Worm (Caenorhabditis elegans) whole organism, late embryonic: ENCODE results near the gene C33D9.3.

Source experiments
- C38D4.7 ChIP-seq: fragments of 200-800 bp; sonication (Bioruptor generic); optimal IDR thresholded peaks from 2 replicates; lab custom pipeline; 2018; ENCODE audit warnings: mild to moderate bottlenecking, missing genetic modification characterization, moderate library complexity, missing compliant biosample characterization
- F13H6.1 ChIP-seq: sonication (generic microtip); optimal IDR thresholded peaks from 2 replicates; lab custom pipeline; 2016; ENCODE audit warnings: missing genetic modification characterization, missing compliant biosample characterization
- K02D7.2 ChIP-seq: sonication (generic microtip); optimal IDR thresholded peaks from 2 replicates; lab custom pipeline; 2017; ENCODE audit warnings: mild to moderate bottlenecking, missing genetic modification characterization, missing compliant biosample characterization
- Y22D7AL.16 ChIP-seq: sonication (generic microtip); optimal IDR thresholded peaks from 2 replicates; lab custom pipeline; 2016; ENCODE audit warnings: missing genetic modification characterization, missing compliant biosample characterization
- ama-1 ChIP-seq: fragments of 150-350 bp; optimal IDR thresholded peaks from 2 replicates; lab custom pipeline; 2014
- ceh-14 ChIP-seq: sonication (generic microtip); optimal IDR thresholded peaks from 2 replicates; lab custom pipeline; 2016; ENCODE audit warnings: missing genotype, missing genetic modification characterization, missing compliant biosample characterization
- ceh-18 ChIP-seq: sonication (generic microtip); optimal IDR thresholded peaks from 2 replicates; lab custom pipeline; 2016; ENCODE audit warnings: missing genetic modification characterization, missing compliant biosample characterization
- ceh-2 ChIP-seq: sonication (generic microtip); optimal IDR thresholded peaks from 2 replicates; lab custom pipeline; 2016; ENCODE audit warnings: missing genotype, missing genetic modification characterization, missing compliant biosample characterization
- ceh-30 ChIP-seq: fragments of 150-350 bp; optimal IDR thresholded peaks from 2 replicates; lab custom pipeline; 2014; ENCODE audit warnings: missing biosample characterization, missing genetic modification characterization
- ceh-45 ChIP-seq: fragments of 200-800 bp; sonication (Bioruptor generic); IDR thresholded peaks from 2 replicates; pipeline ENCODE4 v1.3.6; 2022; ENCODE audit warnings: missing genetic modification reagents, missing genetic modification characterization, missing compliant biosample characterization
- ceh-48 ChIP-seq: sonication (generic microtip); optimal IDR thresholded peaks from 2 replicates; lab custom pipeline; 2016; ENCODE audit warnings: missing genetic modification characterization, inconsistent platforms, missing compliant biosample characterization
- ceh-6 ChIP-seq: fragments of 200-800 bp; sonication (Bioruptor generic); optimal IDR thresholded peaks from 2 replicates; lab custom pipeline; 2018; ENCODE audit warnings: mild to moderate bottlenecking, missing genetic modification characterization, missing compliant biosample characterization
- ceh-9 ChIP-seq: sonication (generic microtip); optimal IDR thresholded peaks from 2 replicates; lab custom pipeline; 2016; ENCODE audit warnings: mild to moderate bottlenecking, missing genetic modification characterization, inconsistent platforms, missing compliant biosample characterization
- che-1 ChIP-seq: sonication (generic microtip); optimal IDR thresholded peaks from 2 replicates; lab custom pipeline; 2016; ENCODE audit warnings: mild to moderate bottlenecking, missing genetic modification characterization, missing compliant biosample characterization
- dve-1 ChIP-seq: sonication (generic microtip); optimal IDR thresholded peaks from 2 replicates; lab custom pipeline; 2017; ENCODE audit warnings: antibody characterized with exemption, mild to moderate bottlenecking, missing genetic modification characterization, missing compliant biosample characterization
- elt-2 ChIP-seq: sonication (generic microtip); optimal IDR thresholded peaks from 2 replicates; lab custom pipeline; 2016; ENCODE audit warnings: missing genetic modification reagents, missing genetic modification characterization, missing compliant biosample characterization
- ets-4 ChIP-seq: sonication (generic microtip); optimal IDR thresholded peaks from 2 replicates; lab custom pipeline; 2016; ENCODE audit warnings: missing genetic modification characterization, missing compliant biosample characterization
- fkh-6 ChIP-seq: sonication (generic microtip); optimal IDR thresholded peaks from 2 replicates; lab custom pipeline; 2016; ENCODE audit warnings: missing genetic modification characterization, missing compliant biosample characterization
- gmeb-2 ChIP-seq: sonication (generic microtip); optimal IDR thresholded peaks from 2 replicates; lab custom pipeline; 2016; ENCODE audit warnings: missing genetic modification characterization, inconsistent platforms, missing compliant biosample characterization
- hlh-13 ChIP-seq: fragments of 200-800 bp; sonication (Bioruptor generic); optimal IDR thresholded peaks from 2 replicates; lab custom pipeline; 2018; ENCODE audit warnings: mild to moderate bottlenecking, missing genetic modification characterization, missing compliant biosample characterization
- hlh-15 ChIP-seq: sonication (generic microtip); optimal IDR thresholded peaks from 2 replicates; lab custom pipeline; 2016; ENCODE audit warnings: missing genetic modification characterization, missing compliant biosample characterization
- hlh-30 ChIP-seq: sonication (generic microtip); optimal IDR thresholded peaks from 2 replicates; lab custom pipeline; 2017; ENCODE audit warnings: antibody characterized with exemption, missing genetic modification characterization, missing compliant biosample characterization; ENCODE audit not compliant: insufficient read depth
- hlh-6 ChIP-seq: sonication (generic microtip); optimal IDR thresholded peaks from 2 replicates; lab custom pipeline; 2016; ENCODE audit warnings: missing genotype, missing genetic modification characterization, missing compliant biosample characterization
- lin-11 ChIP-seq: fragments of 200-800 bp; sonication (Bioruptor generic); optimal IDR thresholded peaks from 2 replicates; lab custom pipeline; 2018; ENCODE audit warnings: mild to moderate bottlenecking, missing genetic modification characterization, missing compliant biosample characterization
- nfya-1 ChIP-seq: sonication (generic microtip); optimal IDR thresholded peaks from 2 replicates; lab custom pipeline; 2017; ENCODE audit warnings: missing genetic modification characterization, mild to moderate bottlenecking, missing compliant biosample characterization, antibody characterized with exemption, moderate library complexity
- nhr-11 ChIP-seq: fragments of 150-350 bp; optimal IDR thresholded peaks from 2 replicates; lab custom pipeline; 2014; ENCODE audit warnings: missing biosample characterization, missing genetic modification characterization
- pqm-1 ChIP-seq: sonication (generic microtip); optimal IDR thresholded peaks from 2 replicates; lab custom pipeline; 2016; ENCODE audit warnings: missing genetic modification characterization, missing compliant biosample characterization
- ref-2 ChIP-seq: sonication (generic microtip); optimal IDR thresholded peaks from 2 replicates; lab custom pipeline; 2016; ENCODE audit warnings: missing genetic modification characterization, missing compliant biosample characterization
- sdc-2 ChIP-seq: sonication (generic microtip); optimal IDR thresholded peaks from 2 replicates; lab custom pipeline; 2016; ENCODE audit warnings: missing genotype, missing genetic modification characterization, missing compliant biosample characterization
- sox-2 ChIP-seq: fragments of 200-800 bp; sonication (Bioruptor generic); IDR thresholded peaks from 2 replicates; pipeline ENCODE4 v1.3.6; 2022; ENCODE audit warnings: missing genetic modification reagents, missing genetic modification characterization, missing compliant biosample characterization
- syd-9 ChIP-seq: sonication (generic microtip); optimal IDR thresholded peaks from 2 replicates; lab custom pipeline; 2016; ENCODE audit warnings: mild to moderate bottlenecking, missing genetic modification characterization, moderate library complexity, missing compliant biosample characterization
- ttx-3 ChIP-seq: sonication (generic microtip); optimal IDR thresholded peaks from 2 replicates; lab custom pipeline; 2016; ENCODE audit warnings: missing genetic modification reagents, missing genetic modification characterization, missing compliant biosample characterization
- unc-42 ChIP-seq: sonication (generic microtip); optimal IDR thresholded peaks from 2 replicates; lab custom pipeline; 2016; ENCODE audit warnings: missing genotype, missing genetic modification characterization, missing compliant biosample characterization
- unc-86 ChIP-seq: sonication (generic microtip); optimal IDR thresholded peaks from 2 replicates; lab custom pipeline; 2016; ENCODE audit warnings: missing genetic modification characterization, missing compliant biosample characterization

Gene C33D9.3

ce11 chrIV:8792808-8793207 lies at the start of gene C33D9.3:
TSS of gene C33D9.3 (minus strand) at chrIV:8792908.
- TF ChIP-seq unc-86 (no peak), K02D7.2 (tag; lab: Kevin White, UChicago) (no peak), ceh-2 (no peak)

DNA sequence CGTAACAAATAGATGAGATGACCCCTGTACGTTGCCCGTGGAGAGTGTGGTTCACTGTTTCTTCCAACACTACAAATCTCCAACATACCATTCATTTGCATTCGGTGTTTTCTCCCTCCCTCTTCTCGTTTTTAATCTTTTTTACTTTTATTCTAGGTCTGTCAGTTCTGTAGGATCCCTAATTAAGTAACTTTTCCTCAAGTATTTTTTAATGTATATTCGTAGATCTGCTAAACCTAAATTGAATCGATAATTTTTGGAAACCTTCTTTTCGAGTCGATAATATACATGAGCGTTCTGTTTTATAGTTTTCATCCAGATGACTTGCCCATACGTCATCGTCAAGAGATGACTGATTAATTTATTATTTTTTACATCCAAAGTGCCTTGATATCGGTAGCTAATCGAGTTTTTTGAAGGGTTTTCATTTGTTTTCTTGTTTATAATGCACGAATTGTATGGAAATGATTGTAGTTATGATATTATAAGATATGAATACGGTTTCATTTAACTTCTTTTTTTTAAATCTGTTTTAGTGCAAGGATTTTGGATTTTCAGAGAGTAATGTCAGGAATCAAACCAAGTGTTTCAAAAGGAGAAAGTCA lies 47.6 kb upstream of the C33D9.3 start, which contains the start of the genes T28C6.11 and T11B7.1:
Gene T28C6.11, minus strand, starts transcription at position 101 of the 605 bp plus-strand sequence.
Gene T11B7.1, plus strand, starts transcription at position 555 of the 605 bp plus-strand sequence.
- TF ChIP-seq sdc-2 (no peak), ref-2 (tag; lab: Kevin White, UChicago) (no peak), C38D4.7 (GFP tag; lab: Kevin White, UChicago) (no peak), ceh-9 (no peak), hlh-6 (tag; lab: Kevin White, UChicago) (no peak), pqm-1 (no peak), fkh-6 (tag; lab: Kevin White, UChicago) (no peak), elt-2 (tag; lab: Kevin White, UChicago) (no peak), ceh-18 (tag; lab: Kevin White, UChicago) (no peak), unc-42 (tag; lab: Kevin White, UChicago) (no peak), gmeb-2 (tag; lab: Kevin White, UChicago) (no peak), F13H6.1 (tag; lab: Kevin White, UChicago) (no peak), ama-1 (no peak)

- no peak for TF ChIP-seq ceh-30 (tag; lab: Kevin White, UChicago)
- TF ChIP-seq dve-1 (tag; lab: Kevin White, UChicago) = peak; percentile 5
Observed at ce11 chrIV:8830591-8830990, 37.9 kb upstream of the C33D9.3 start, which contains the start of gene T28C6.8. TSS of gene T28C6.8 (minus strand) at chrIV:8830727.

- TF ChIP-seq hlh-30 (no peak), fkh-6 (tag; lab: Kevin White, UChicago) (no peak), F13H6.1 (tag; lab: Kevin White, UChicago) (no peak), che-1 (tag; lab: Kevin White, UChicago) (no peak), ets-4 (tag; lab: Kevin White, UChicago) (no peak), hlh-13 (GFP tag; lab: Kevin White, UChicago) (no peak), Y22D7AL.16 (tag; lab: Kevin White, UChicago) (no peak), nfya-1 (no peak)
Observed at ce11 chrIV:8827500-8827899, 34.8 kb upstream of the C33D9.3 start, which contains the start of gene T28C6.7. TSS of gene T28C6.7 (plus strand) at chrIV:8827800.

ce11 chrIV:8826606-8827000 lies 33.9 kb upstream of the C33D9.3 start:
- TF ChIP-seq fkh-6 (tag; lab: Kevin White, UChicago) (no peak), ceh-48 (tag; lab: Kevin White, UChicago) (peak; percentile 88), ceh-45 (GFP tag; lab: Robert Waterston, UW) (no peak), ttx-3 (tag; lab: Kevin White, UChicago) (no peak)

DNA sequence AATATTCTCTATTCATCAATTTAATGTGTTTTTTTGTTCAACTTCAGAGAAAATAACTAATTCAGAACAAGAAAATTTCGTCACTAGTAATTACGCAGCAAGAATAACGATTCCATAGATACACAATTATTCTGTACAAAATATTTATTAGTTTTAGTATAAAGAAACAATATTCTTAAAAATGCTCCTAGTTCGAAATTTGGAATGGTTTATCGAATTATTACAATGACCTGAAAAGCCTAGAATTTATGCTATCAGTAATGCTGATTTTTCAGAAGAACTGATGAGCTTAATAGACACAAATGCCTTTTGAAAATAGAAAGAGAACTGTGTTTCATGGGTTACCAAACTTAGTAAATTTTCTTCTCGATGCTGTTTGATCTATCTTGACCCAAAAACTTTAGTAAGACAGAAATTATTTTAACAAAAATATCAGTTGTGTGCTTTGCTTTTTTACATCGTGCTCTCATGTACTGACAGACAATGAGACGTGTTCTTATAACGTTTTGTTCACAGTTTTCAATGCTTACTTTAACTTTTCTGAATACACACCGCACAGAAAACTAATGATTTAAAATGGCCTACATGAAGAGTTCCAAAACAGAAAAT lies 33.4 kb upstream of the C33D9.3 start:
- TF ChIP-seq ceh-30 (tag; lab: Kevin White, UChicago) (no peak), ceh-45 (GFP tag; lab: Robert Waterston, UW) (no peak), dve-1 (tag; lab: Kevin White, UChicago) (no peak), lin-11 (tag; lab: Kevin White, UChicago) (no peak), ceh-14 (tag; lab: Kevin White, UChicago) (no peak), nfya-1 (no peak), sox-2 (no peak), syd-9 (no peak), ceh-6 (GFP tag; lab: Kevin White, UChicago) (no peak), C38D4.7 (GFP tag; lab: Kevin White, UChicago) (no peak), nhr-11 (tag; lab: Kevin White, UChicago) (no peak), hlh-15 (tag; lab: Kevin White, UChicago) (no peak), fkh-6 (tag; lab: Kevin White, UChicago) (no peak), ets-4 (tag; lab: Kevin White, UChicago) (no peak), Y22D7AL.16 (tag; lab: Kevin White, UChicago) (no peak)
